Worm (Caenorhabditis elegans) whole organism, young adult: Measurements from ENCODE around the gene oac-10.

Experiments
- dpff-1 ChIP-seq: sonication (generic microtip); optimal IDR thresholded peaks from 2 replicates; lab custom pipeline; 2017; ENCODE audit warnings: mild to moderate bottlenecking, missing genetic modification characterization, missing compliant biosample characterization
- egl-44 ChIP-seq: fragments of 200-800 bp; sonication (Bioruptor generic); IDR thresholded peaks from 2 replicates; pipeline ENCODE4 v1.3.6; 2022; ENCODE audit warnings: missing genetic modification reagents, missing genetic modification characterization, missing compliant biosample characterization

ce11 chrII:3877127-3877526 is 7.4 kb downstream of the oac-10 start, which contains the start of gene nep-3:
- TF ChIP-seq dpff-1 (tag; lab: Kevin White, UChicago) (no peak), egl-44 (GFP tag; lab: Robert Waterston, UW) (no peak)
